Worm (Caenorhabditis elegans): ENCODE data around the gene srw-68.

ce11 chrV:7451421-7451820 lies 24.9 kb upstream of the srw-68 start, which contains the start of gene try-11:
- TF ChIP-seq nhr-76 (tag; optimal IDR thresholded peaks at IDR 0.05) (no peak), unc-62 (GFP tag; optimal IDR thresholded peaks at IDR 0.05) (no peak), nhr-28 (tag; optimal IDR thresholded peaks at IDR 0.05) (no peak), snpc-4 (tag; optimal IDR thresholded peaks at IDR 0.05) (no peak), ham-2 (GFP tag; optimal IDR thresholded peaks at IDR 0.05) (no peak), nhr-12 (tag; optimal IDR thresholded peaks at IDR 0.05) (no peak), nhr-237 (tag; optimal IDR thresholded peaks at IDR 0.05) (no peak), hlh-1 (tag; optimal IDR thresholded peaks at IDR 0.05) (no peak)

Measured in whole organism, mixed stage, embryonic.